Worm (Caenorhabditis elegans) whole organism, young adult: ENCODE data around the gene C44B11.6.

Experiments used
- akir-1 ChIP-seq: fragments of 200-800 bp; sonication (Bioruptor generic); optimal IDR thresholded peaks from 2 replicates; lab custom pipeline; 2018; ENCODE audit warnings: mild to moderate bottlenecking, missing genetic modification characterization, moderate library complexity, missing compliant biosample characterization
- ceh-91 ChIP-seq: fragments of 200-800 bp; sonication (Bioruptor generic); IDR thresholded peaks from 2 replicates; pipeline ENCODE4 v1.3.6; 2022; ENCODE audit warnings: missing genetic modification reagents, missing genetic modification characterization, missing compliant biosample characterization
- ets-4 ChIP-seq: fragments of 200-800 bp; sonication (Bioruptor generic); optimal IDR thresholded peaks from 2 replicates; lab custom pipeline; 2018; ENCODE audit warnings: mild to moderate bottlenecking, missing genetic modification characterization, missing compliant biosample characterization
- madf-8 ChIP-seq: fragments of 200-800 bp; sonication (Bioruptor generic); conservative IDR thresholded peaks from 2 replicates; pipeline ENCODE4 v1.3.6; 2022; ENCODE audit warnings: missing genetic modification reagents, missing genetic modification characterization, missing compliant biosample characterization
- mes-4 ChIP-seq: sonication (generic microtip); optimal IDR thresholded peaks from 2 replicates; lab custom pipeline; 2016; ENCODE audit warnings: missing genotype, missing genetic modification characterization, missing compliant biosample characterization
- rcor-1 ChIP-seq: fragments of 200-800 bp; sonication (Bioruptor generic); IDR thresholded peaks from 2 replicates; pipeline ENCODE4 v1.3.6; 2022; ENCODE audit warnings: missing genetic modification reagents, missing genetic modification characterization, missing compliant biosample characterization
- snpc-4 ChIP-seq, 5 experiments: fragments of 150-350 bp in 1 of 5; sonication (generic microtip) in 4 of 5; optimal IDR thresholded peaks; 2 replicates each; lab custom pipeline; 2014 to 2018; ENCODE audit warnings: missing genetic modification characterization in 5 of 5, missing biosample characterization in 3 of 5, antibody characterized with exemption in 2 of 5, mild to moderate bottlenecking in 2 of 5, missing compliant biosample characterization in 2 of 5, missing genotype in 2 of 5, moderate library complexity in 2 of 5, missing genetic modification reagents in 1 of 5
- unc-130 ChIP-seq: sonication (generic microtip); optimal IDR thresholded peaks from 2 replicates; lab custom pipeline; 2016; ENCODE audit warnings: missing genetic modification reagents, missing genetic modification characterization, missing compliant biosample characterization
- unc-62 ChIP-seq: fragments of 150-350 bp; optimal IDR thresholded peaks from 2 replicates; lab custom pipeline; 2014; ENCODE audit warnings: missing biosample characterization, missing genetic modification reagents, missing genetic modification characterization

DNA sequence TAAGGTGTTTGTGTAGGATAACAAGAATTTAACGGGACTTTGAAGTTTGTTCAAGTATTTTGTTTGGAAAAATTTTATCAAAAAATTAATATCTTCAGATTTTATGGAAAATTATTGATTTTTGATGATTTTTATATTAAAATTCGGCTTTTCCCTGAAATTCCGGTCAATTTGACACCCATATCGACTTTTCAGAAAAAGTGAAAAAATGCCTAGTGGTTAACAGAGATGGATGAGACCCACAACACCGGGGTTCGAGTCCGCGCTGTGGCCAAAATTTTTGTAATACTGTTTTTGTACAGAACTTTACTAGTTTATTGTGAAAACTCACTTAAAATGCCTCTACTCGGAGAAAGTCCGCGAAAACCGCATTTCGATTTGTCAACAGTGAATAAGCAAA, 43.4 kb upstream of the C44B11.6 start:
- TF ChIP-seq madf-8 (GFP tag; lab: Robert Waterston, UW) = no peak
- no peak for TF ChIP-seq akir-1
- TF ChIP-seq snpc-4 (GFP tag; optimal IDR thresholded peaks at IDR 0.05; lab: Kevin White, UChicago) = no peak
- no peak for TF ChIP-seq snpc-4 (tag; optimal IDR thresholded peaks at IDR 0.05; lab: Kevin White, UChicago)
- TF ChIP-seq rcor-1 (GFP tag; lab: Robert Waterston, UW) = no peak
- no peak for TF ChIP-seq unc-130 (GFP tag; lab: Kevin White, UChicago)
- TF ChIP-seq unc-62 (GFP tag; lab: Kevin White, UChicago) = no peak
- TF ChIP-seq ceh-91 (GFP tag; lab: Robert Waterston, UW) = no peak
- TF ChIP-seq ets-4 (GFP tag; lab: Kevin White, UChicago) = no peak
- TF ChIP-seq mes-4 (tag; lab: Kevin White, UChicago) = no peak
